Fruit fly (Drosophila melanogaster) whole organism, embryonic: ENCODE results near the gene CG10383.

ENCODE experiments used
- CG10267 ChIP-seq: fragments of 200-800 bp; sonication (Bioruptor generic); optimal IDR thresholded peaks from 2 replicates; lab custom pipeline; 2018; ENCODE audit warnings: missing biosample characterization, mild to moderate bottlenecking, missing genetic modification characterization, moderate library complexity
- CG11456 ChIP-seq: fragments of 200-800 bp; sonication (Bioruptor generic); IDR thresholded peaks from 3 replicates; pipeline ENCODE4 v1.3.6; 2022; ENCODE audit warnings: missing biosample characterization, missing genetic modification characterization
- CG11696 ChIP-seq: fragments of 200-800 bp; sonication (Bioruptor generic); IDR thresholded peaks from 2 replicates; pipeline ENCODE4 v1.3.6; 2022; ENCODE audit warnings: missing biosample characterization, missing genetic modification characterization
- CG11723 ChIP-seq: fragments of 200-800 bp; sonication (Bioruptor generic); optimal IDR thresholded peaks from 2 replicates; lab custom pipeline; 2017; ENCODE audit warnings: missing biosample characterization, mild to moderate bottlenecking, missing genetic modification characterization
- CG12769 ChIP-seq: fragments of 200-800 bp; sonication (Bioruptor generic); optimal IDR thresholded peaks from 2 replicates; lab custom pipeline; 2019; ENCODE audit warnings: missing biosample characterization, mild to moderate bottlenecking, missing genetic modification characterization, moderate library complexity
- CG13287 ChIP-seq: fragments of 200-800 bp; sonication (Bioruptor generic); IDR thresholded peaks from 2 replicates; pipeline ENCODE4 v1.3.6; 2022; ENCODE audit warnings: missing biosample characterization, missing genetic modification characterization; ENCODE audit not compliant: partially characterized antibody
- CG14667 ChIP-seq: fragments of 200-800 bp; sonication (Bioruptor generic); IDR thresholded peaks from 2 replicates; pipeline ENCODE4 v1.3.6; 2022; ENCODE audit warnings: missing biosample characterization, missing genetic modification characterization
- CG1647 ChIP-seq: fragments of 200-800 bp; sonication (Bioruptor generic); optimal IDR thresholded peaks from 3 replicates; lab custom pipeline; 2016; ENCODE audit warnings: missing biosample characterization, missing genetic modification characterization
- CG17186 ChIP-seq: fragments of 200-800 bp; sonication (Bioruptor generic); optimal IDR thresholded peaks from 3 replicates; lab custom pipeline; 2017; ENCODE audit warnings: missing biosample characterization, missing genetic modification reagents, missing genetic modification characterization
- CG18619 ChIP-seq: fragments of 200-800 bp; sonication (Bioruptor generic); optimal IDR thresholded peaks from 3 replicates; lab custom pipeline; 2017; ENCODE audit warnings: missing biosample characterization, mild to moderate bottlenecking, missing genetic modification characterization
- CG2199 ChIP-seq: fragments of 200-800 bp; sonication (Bioruptor generic); IDR thresholded peaks from 3 replicates; pipeline ENCODE4 v1.3.6; 2022; ENCODE audit warnings: missing biosample characterization, missing genetic modification characterization
- CG3995 ChIP-seq: fragments of 200-800 bp; sonication (Bioruptor generic); optimal IDR thresholded peaks from 3 replicates; lab custom pipeline; 2016; ENCODE audit warnings: missing biosample characterization, missing genetic modification characterization
- CG6854 ChIP-seq: fragments of 200-800 bp; sonication (Bioruptor generic); optimal IDR thresholded peaks from 3 replicates; lab custom pipeline; 2017; ENCODE audit warnings: missing biosample characterization, mild to moderate bottlenecking, missing genetic modification characterization
- CG7372 ChIP-seq: fragments of 200-800 bp; sonication (Bioruptor generic); IDR thresholded peaks from 2 replicates; pipeline ENCODE4 v1.3.6; 2022; ENCODE audit warnings: missing biosample characterization, missing genetic modification characterization
- CG7839 ChIP-seq: fragments of 200-800 bp; sonication (Bioruptor generic); optimal IDR thresholded peaks from 3 replicates; lab custom pipeline; 2018; ENCODE audit warnings: missing biosample characterization, mild to moderate bottlenecking, missing genetic modification characterization, moderate library complexity
- CG8478 ChIP-seq: fragments of >200 bp; optimal IDR thresholded peaks from 2 replicates; lab custom pipeline; 2018
- CG9215 ChIP-seq: fragments of 200-800 bp; sonication (Bioruptor generic); IDR thresholded peaks from 2 replicates; pipeline ENCODE4 v1.3.6; 2022; ENCODE audit warnings: missing biosample characterization, missing genetic modification characterization
- CG9932 ChIP-seq: fragments of 200-800 bp; sonication (Bioruptor generic); IDR thresholded peaks from 2 replicates; pipeline ENCODE4 v1.3.6; 2022; ENCODE audit warnings: missing biosample characterization, missing genetic modification characterization
- Dfd ChIP-seq, 2 experiments: fragments of >200 bp; optimal IDR thresholded peaks; 2 replicates each; lab custom pipeline; 2017; ENCODE audit warnings: missing biosample characterization in 2 of 2, missing genetic modification characterization in 2 of 2
- Doc3 ChIP-seq: fragments of 200-800 bp; sonication (Bioruptor generic); IDR thresholded peaks from 3 replicates; pipeline ENCODE4 v1.3.6; 2022; ENCODE audit warnings: missing biosample characterization, missing genetic modification characterization; ENCODE audit not compliant: partially characterized antibody
- E2f2 ChIP-seq: fragments of 200-800 bp; sonication (Bioruptor generic); IDR thresholded peaks from 2 replicates; pipeline ENCODE4 v1.3.6; 2022; ENCODE audit warnings: missing biosample characterization, missing genetic modification characterization
- ERR ChIP-seq: fragments of 200-800 bp; sonication (Bioruptor generic); optimal IDR thresholded peaks from 2 replicates; lab custom pipeline; 2016; ENCODE audit warnings: missing biosample characterization, missing genetic modification characterization
- GATAe ChIP-seq: fragments of 200-800 bp; sonication (Bioruptor generic); conservative IDR thresholded peaks from 2 replicates; pipeline ENCODE4 v1.3.6; 2022; ENCODE audit warnings: missing biosample characterization, missing genetic modification characterization
- HLH4C ChIP-seq: fragments of 200-800 bp; sonication (Bioruptor generic); IDR thresholded peaks from 3 replicates; pipeline ENCODE4 v1.3.6; 2022; ENCODE audit warnings: missing biosample characterization, missing genetic modification characterization; ENCODE audit not compliant: partially characterized antibody
- HmgD ChIP-seq: fragments of 200-800 bp; sonication (Bioruptor generic); optimal IDR thresholded peaks from 3 replicates; lab custom pipeline; 2016; ENCODE audit warnings: missing biosample characterization, missing genetic modification characterization
- Hr3 ChIP-seq: fragments of 200-800 bp; sonication (Bioruptor generic); optimal IDR thresholded peaks from 3 replicates; lab custom pipeline; 2016; ENCODE audit warnings: missing biosample characterization, missing genetic modification characterization
- Hr78 ChIP-seq, 2 experiments: fragments of 200-800 bp in 1 of 2; fragments of >200 bp in 1 of 2; sonication (Bioruptor generic) in 1 of 2; optimal IDR thresholded peaks; 2 replicates each; lab custom pipeline; 2017 to 2019; ENCODE audit warnings: missing biosample characterization in 2 of 2, missing genetic modification characterization in 2 of 2, mild to moderate bottlenecking in 1 of 2, moderate library complexity in 1 of 2
- Side ChIP-seq: fragments of 200-800 bp; sonication (Bioruptor generic); optimal IDR thresholded peaks from 2 replicates; lab custom pipeline; 2016; ENCODE audit warnings: missing biosample characterization, missing genetic modification characterization
- al ChIP-seq: fragments of 200-800 bp; sonication (Bioruptor generic); IDR thresholded peaks from 2 replicates; pipeline ENCODE4 v1.3.6; 2022; ENCODE audit warnings: missing biosample characterization, missing genetic modification characterization
- aop ChIP-seq: fragments of 200-800 bp; sonication (Bioruptor generic); IDR thresholded peaks from 2 replicates; pipeline ENCODE4 v1.3.6; 2022; ENCODE audit warnings: missing biosample characterization, missing genetic modification characterization
- chif ChIP-seq, 2 experiments: fragments of 200-800 bp; sonication (Bioruptor generic); optimal IDR thresholded peaks; 3 replicates each; lab custom pipeline; 2016; ENCODE audit warnings: missing biosample characterization in 2 of 2, missing genetic modification characterization in 2 of 2
- dpn ChIP-seq, 2 experiments: fragments of 200-800 bp; sonication (Bioruptor generic); optimal IDR thresholded peaks; 3 replicates each; lab custom pipeline; 2016; ENCODE audit warnings: missing biosample characterization in 2 of 2, missing genetic modification characterization in 2 of 2
- en ChIP-seq: fragments of 200-800 bp; sonication (Bioruptor generic); optimal IDR thresholded peaks from 2 replicates; lab custom pipeline; 2016; ENCODE audit warnings: missing biosample characterization, missing genetic modification characterization
- eyg ChIP-seq: fragments of 200-800 bp; sonication (Bioruptor generic); optimal IDR thresholded peaks from 3 replicates; lab custom pipeline; 2016; ENCODE audit warnings: missing biosample characterization, missing genetic modification characterization
- ftz-f1 ChIP-seq: fragments of 200-800 bp; sonication (Bioruptor generic); optimal IDR thresholded peaks from 2 replicates; lab custom pipeline; 2016; ENCODE audit warnings: missing biosample characterization, missing genetic modification characterization
- gcm2 ChIP-seq: fragments of 200-800 bp; sonication (Bioruptor generic); optimal IDR thresholded peaks from 2 replicates; lab custom pipeline; 2016; ENCODE audit warnings: missing biosample characterization, missing genetic modification characterization
- gro ChIP-seq: fragments of 200-800 bp; sonication (Bioruptor generic); optimal IDR thresholded peaks from 2 replicates; lab custom pipeline; 2016; ENCODE audit warnings: missing biosample characterization, missing genetic modification characterization
- gt ChIP-seq: fragments of 200-800 bp; sonication (Bioruptor generic); IDR thresholded peaks from 2 replicates; pipeline ENCODE4 v1.3.6; 2022; ENCODE audit warnings: missing biosample characterization, missing genetic modification characterization
- h ChIP-seq: fragments of >200 bp; optimal IDR thresholded peaks from 2 replicates; lab custom pipeline; 2017
- inv ChIP-seq: fragments of 200-800 bp; sonication (Bioruptor generic); IDR thresholded peaks from 2 replicates; pipeline ENCODE4 v1.3.6; 2022; ENCODE audit warnings: missing biosample characterization, missing genetic modification characterization; ENCODE audit not compliant: partially characterized antibody
- jigr1 ChIP-seq: fragments of 200-800 bp; sonication (Bioruptor generic); IDR thresholded peaks from 3 replicates; pipeline ENCODE4 v1.3.6; 2022; ENCODE audit warnings: missing biosample characterization, missing genetic modification characterization
- lab ChIP-seq: fragments of 200-800 bp; sonication (Bioruptor generic); optimal IDR thresholded peaks from 3 replicates; lab custom pipeline; 2017; ENCODE audit warnings: missing biosample characterization, missing genetic modification characterization, mild to moderate bottlenecking, moderate library complexity, missing genetic modification reagents
- nerfin-2 ChIP-seq: fragments of 200-800 bp; sonication (Bioruptor generic); IDR thresholded peaks from 2 replicates; pipeline ENCODE4 v1.3.6; 2022; ENCODE audit warnings: missing biosample characterization, missing genetic modification characterization; ENCODE audit not compliant: partially characterized antibody
- onecut ChIP-seq: fragments of 200-800 bp; sonication (Bioruptor generic); IDR thresholded peaks from 2 replicates; pipeline ENCODE4 v1.3.6; 2022; ENCODE audit warnings: missing biosample characterization, missing genetic modification characterization
- sens-2 ChIP-seq: fragments of 200-800 bp; sonication (Bioruptor generic); IDR thresholded peaks from 2 replicates; pipeline ENCODE4 v1.3.6; 2022; ENCODE audit warnings: missing biosample characterization, missing genetic modification characterization
- slbo ChIP-seq: fragments of 200-800 bp; sonication (Bioruptor generic); IDR thresholded peaks from 2 replicates; pipeline ENCODE4 v1.3.6; 2022; ENCODE audit warnings: missing biosample characterization, missing genetic modification characterization
- sqz ChIP-seq: fragments of 200-800 bp; sonication (Bioruptor generic); optimal IDR thresholded peaks from 3 replicates; lab custom pipeline; 2018; ENCODE audit warnings: missing biosample characterization, mild to moderate bottlenecking, missing genetic modification characterization
- stc ChIP-seq: fragments of 200-800 bp; sonication (Bioruptor generic); IDR thresholded peaks from 2 replicates; pipeline ENCODE4 v1.3.6; 2022; ENCODE audit warnings: missing biosample characterization, missing genetic modification characterization
- sug ChIP-seq: fragments of 200-800 bp; optimal IDR thresholded peaks from 2 replicates; lab custom pipeline; 2019; ENCODE audit warnings: missing biosample characterization, mild to moderate bottlenecking, missing genetic modification characterization, moderate library complexity
- tna ChIP-seq: fragments of 200-800 bp; sonication (Bioruptor generic); IDR thresholded peaks from 2 replicates; pipeline ENCODE4 v1.3.6; 2022; ENCODE audit warnings: missing biosample characterization, missing genetic modification characterization; ENCODE audit not compliant: partially characterized antibody
- tx ChIP-seq: fragments of 200-800 bp; sonication (Bioruptor generic); optimal IDR thresholded peaks from 2 replicates; lab custom pipeline; 2016; ENCODE audit warnings: missing biosample characterization, missing genetic modification characterization

Gene CG10383

DNA sequence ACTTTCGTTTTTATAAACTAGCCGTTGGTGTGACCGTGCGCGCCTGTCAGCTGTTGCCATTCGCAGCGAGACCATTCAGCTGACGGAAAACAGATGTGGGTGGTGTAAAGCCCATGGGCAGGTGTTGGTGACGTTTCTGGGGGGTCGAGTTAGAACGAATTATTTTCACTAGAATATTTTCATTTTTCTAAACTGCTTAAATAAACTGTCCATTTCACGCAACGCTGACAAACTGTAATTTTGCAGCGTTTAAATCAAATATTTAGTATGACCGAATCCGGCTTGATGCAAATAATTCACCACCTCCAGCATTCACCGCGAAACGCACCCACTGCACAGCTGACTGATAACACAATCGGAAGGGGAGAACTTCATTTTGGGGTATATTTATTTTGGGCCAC lies at the start of gene CG10383, which contains the start of gene CG10338 (continued):
- TF ChIP-seq ftz-f1 (GFP tag; lab: Kevin White, UChicago) (peak; percentile 66), ERR (peak; percentile 91), GATAe (GFP tag; lab: Robert Waterston, UW) (peak; percentile 83), lab (peak; percentile 94), CG9932 (GFP tag; lab: Robert Waterston, UW) (peak; percentile 92), CG8478 (no peak), CG7372 (GFP tag; lab: Robert Waterston, UW) (peak; percentile 84), stc (peak; percentile 92), onecut (GFP tag; lab: Robert Waterston, UW) (peak; percentile 61), slbo (peak; percentile 95), gt (GFP tag; lab: Robert Waterston, UW) (peak; percentile 68), sqz (GFP tag; lab: Kevin White, UChicago) (no peak), Hr3 (GFP tag; lab: Kevin White, UChicago) (peak; percentile 84), chif (GFP tag; optimal IDR thresholded peaks at IDR 0.05; lab: Kevin White, UChicago) (peak; percentile 78 to 88), CG12769 (tag; lab: Kevin White, UChicago) (peak; percentile 93), CG1647 (GFP tag; lab: Kevin White, UChicago) (peak; percentile 76), CG9215 (GFP tag; lab: Robert Waterston, UW) (peak; percentile 86), eyg (GFP tag; lab: Kevin White, UChicago) (peak; percentile 88), tna (GFP tag; lab: Robert Waterston, UW) (no peak), al (GFP tag; lab: Robert Waterston, UW) (peak; percentile 88), CG2199 (peak; percentile 80; the same call in 2 of the 3 replicates), gcm2 (GFP tag; lab: Kevin White, UChicago) (peak; percentile 71), dpn (GFP tag; optimal IDR thresholded peaks at IDR 0.05; lab: Kevin White, UChicago) (peak; percentile 89 to 93), CG13287 (GFP tag; lab: Robert Waterston, UW) (peak; percentile 25; the same call in 1 of the 2 replicates), CG18619 (GFP tag; lab: Kevin White, UChicago) (peak; percentile 70), CG17186 (peak; percentile 80), aop (peak; percentile 69; the same call in 1 of the 2 replicates), HmgD (GFP tag; lab: Kevin White, UChicago) (peak; percentile 86), Hr78 (GFP tag; optimal IDR thresholded peaks at IDR 0.05; lab: Kevin White, UChicago) (no peak), CG7839 (tag; lab: Kevin White, UChicago) (peak; percentile 80), jigr1 (GFP tag; lab: Robert Waterston, UW) (peak; percentile 68; the same call in 2 of the 3 replicates), en (GFP tag; lab: Kevin White, UChicago) (peak; percentile 24), tx (GFP tag; lab: Kevin White, UChicago) (peak; percentile 86), Side (GFP tag; lab: Kevin White, UChicago) (peak; percentile 90), sens-2 (GFP tag; lab: Robert Waterston, UW) (peak; percentile 70; the same call in 1 of the 2 replicates), CG11696 (GFP tag; lab: Robert Waterston, UW) (peak; percentile 69), CG3995 (GFP tag; lab: Kevin White, UChicago) (peak; percentile 18), E2f2 (peak; percentile 78), inv (no peak), Doc3 (GFP tag; lab: Robert Waterston, UW) (0 out of 3 replicates have a peak, but pooled peaks have one; percentile 33), CG11456 (GFP tag; lab: Robert Waterston, UW) (peak; percentile 93), sug (tag; lab: Kevin White, UChicago) (peak; percentile 83), gro (GFP tag; lab: Kevin White, UChicago) (peak; percentile 87), h (lab: Kevin White, UChicago) (no peak), HLH4C (GFP tag; lab: Robert Waterston, UW) (peak; percentile 44; the same call in 2 of the 3 replicates), Dfd (GFP tag; optimal IDR thresholded peaks at IDR 0.05; lab: Kevin White, UChicago) (no peak), CG6854 (GFP tag; lab: Kevin White, UChicago) (peak; percentile 56), nerfin-2 (GFP tag; lab: Robert Waterston, UW) (no peak), CG11723 (GFP tag; lab: Kevin White, UChicago) (peak; percentile 62), CG10267 (tag; lab: Kevin White, UChicago) (peak; percentile 71), CG14667 (GFP tag; lab: Robert Waterston, UW) (peak; percentile 84)
